Worm (Caenorhabditis elegans) whole organism, L1 larva: Measurements from ENCODE around the gene C29A12.22.

ENCODE experiments used
- C16A3.4 ChIP-seq: fragments of 150-350 bp; optimal IDR thresholded peaks from 2 replicates; lab custom pipeline; 2014; ENCODE audit warnings: missing biosample characterization, missing genetic modification characterization
- C34B4.2 ChIP-seq: sonication (generic microtip); optimal IDR thresholded peaks from 2 replicates; lab custom pipeline; 2017; ENCODE audit warnings: mild to moderate bottlenecking, missing genetic modification characterization, missing compliant biosample characterization
- F16B12.6 ChIP-seq: fragments of 150-350 bp; optimal IDR thresholded peaks from 2 replicates; lab custom pipeline; 2014; ENCODE audit warnings: missing biosample characterization, missing genetic modification characterization
- aly-2 ChIP-seq: fragments of 150-350 bp; optimal IDR thresholded peaks from 2 replicates; lab custom pipeline; 2014; ENCODE audit warnings: missing biosample characterization, missing genetic modification characterization
- ama-1 ChIP-seq: fragments of 150-350 bp; optimal IDR thresholded peaks from 2 replicates; lab custom pipeline; 2014
- blmp-1 ChIP-seq: fragments of 150-350 bp; optimal IDR thresholded peaks from 2 replicates; lab custom pipeline; 2014; ENCODE audit warnings: missing biosample characterization, missing genetic modification characterization
- ceh-63 ChIP-seq: fragments of 200-800 bp; sonication (Bioruptor generic); optimal IDR thresholded peaks from 2 replicates; lab custom pipeline; 2018; ENCODE audit warnings: mild to moderate bottlenecking, missing genetic modification characterization, missing compliant biosample characterization
- ceh-8 ChIP-seq: fragments of 200-800 bp; sonication (Bioruptor generic); optimal IDR thresholded peaks from 2 replicates; lab custom pipeline; 2018; ENCODE audit warnings: mild to moderate bottlenecking, missing genetic modification characterization, moderate library complexity, missing compliant biosample characterization
- ceh-82 ChIP-seq, 3 experiments: fragments of 150-350 bp in 1 of 3; sonication (generic microtip) in 2 of 3; optimal IDR thresholded peaks; 2 replicates each; lab custom pipeline; 2014 to 2017; ENCODE audit warnings: missing biosample characterization in 3 of 3, missing genetic modification characterization in 3 of 3
- ceh-88 ChIP-seq: fragments of 200-800 bp; sonication (Bioruptor generic); IDR thresholded peaks from 2 replicates; pipeline ENCODE4 v1.3.6; 2022; ENCODE audit warnings: missing genetic modification characterization, missing compliant biosample characterization
- ceh-90 ChIP-seq: sonication (generic microtip); optimal IDR thresholded peaks from 2 replicates; lab custom pipeline; 2016; ENCODE audit warnings: missing genetic modification characterization, missing compliant biosample characterization
- ces-1 ChIP-seq: fragments of 150-350 bp; optimal IDR thresholded peaks from 2 replicates; lab custom pipeline; 2014; ENCODE audit warnings: missing biosample characterization, missing genetic modification reagents, missing genetic modification characterization
- egl-27 ChIP-seq, 2 experiments: fragments of 150-350 bp in 1 of 2; sonication (generic microtip); optimal IDR thresholded peaks; 3 replicates each; lab custom pipeline; 2017 to 2018; ENCODE audit warnings: missing biosample characterization in 2 of 2, missing genetic modification characterization in 2 of 2, missing genetic modification reagents in 2 of 2
- elt-2 ChIP-seq: sonication (generic microtip); optimal IDR thresholded peaks from 2 replicates; lab custom pipeline; 2016; ENCODE audit warnings: missing genetic modification characterization, mild to moderate bottlenecking, inconsistent platforms, missing compliant biosample characterization, missing genetic modification reagents
- ets-5 ChIP-seq: fragments of 200-800 bp; sonication (Bioruptor generic); IDR thresholded peaks from 2 replicates; pipeline ENCODE4 v1.3.6; 2022; ENCODE audit warnings: missing genetic modification characterization, missing compliant biosample characterization
- fkh-10 ChIP-seq: sonication (generic microtip); optimal IDR thresholded peaks from 2 replicates; lab custom pipeline; 2017; ENCODE audit warnings: missing biosample characterization, missing genetic modification reagents, missing genetic modification characterization
- fkh-4 ChIP-seq: sonication (generic microtip); optimal IDR thresholded peaks from 2 replicates; lab custom pipeline; 2016; ENCODE audit warnings: missing compliant biosample characterization, missing genetic modification characterization, borderline replicate concordance
- fkh-8 ChIP-seq: sonication (generic microtip); optimal IDR thresholded peaks from 2 replicates; lab custom pipeline; 2016; ENCODE audit warnings: mild to moderate bottlenecking, missing genetic modification characterization, missing compliant biosample characterization
- hlh-17 ChIP-seq: fragments of 200-800 bp; sonication (Bioruptor generic); optimal IDR thresholded peaks from 2 replicates; lab custom pipeline; 2018; ENCODE audit warnings: missing genetic modification characterization, mild to moderate bottlenecking, missing compliant biosample characterization, moderate library complexity, borderline replicate concordance
- hlh-4 ChIP-seq: sonication (generic microtip); optimal IDR thresholded peaks from 2 replicates; lab custom pipeline; 2016; ENCODE audit warnings: mild to moderate bottlenecking, missing genetic modification characterization, missing compliant biosample characterization
- irx-1 ChIP-seq: sonication (generic microtip); optimal IDR thresholded peaks from 2 replicates; lab custom pipeline; 2016; ENCODE audit warnings: missing genetic modification characterization, missing compliant biosample characterization
- isw-1 ChIP-seq: fragments of 200-800 bp; sonication (Bioruptor generic); IDR thresholded peaks from 2 replicates; pipeline ENCODE4 v1.3.6; 2022; ENCODE audit warnings: missing genetic modification characterization, missing compliant biosample characterization
- lin-13 ChIP-seq: fragments of 150-350 bp; optimal IDR thresholded peaks from 2 replicates; lab custom pipeline; 2014; ENCODE audit warnings: missing biosample characterization, missing genetic modification reagents, missing genetic modification characterization
- lir-3 ChIP-seq: sonication (generic microtip); optimal IDR thresholded peaks from 2 replicates; lab custom pipeline; 2016; ENCODE audit warnings: mild to moderate bottlenecking, missing genetic modification characterization, moderate library complexity, missing compliant biosample characterization; ENCODE audit not compliant: poor library complexity
- lsy-2 ChIP-seq, 2 experiments: fragments of 150-350 bp; optimal IDR thresholded peaks; 2 replicates each; lab custom pipeline; 2014; ENCODE audit warnings: missing biosample characterization in 2 of 2, missing genetic modification characterization in 2 of 2
- nhr-11 ChIP-seq: fragments of 150-350 bp; optimal IDR thresholded peaks from 2 replicates; lab custom pipeline; 2014; ENCODE audit warnings: missing biosample characterization, missing genetic modification characterization
- nhr-12 ChIP-seq: sonication (generic microtip); optimal IDR thresholded peaks from 2 replicates; lab custom pipeline; 2017; ENCODE audit warnings: missing biosample characterization, missing genetic modification characterization
- nhr-19 ChIP-seq: fragments of 200-800 bp; sonication (Bioruptor generic); conservative IDR thresholded peaks from 2 replicates; pipeline ENCODE4 v1.3.6; 2022; ENCODE audit warnings: missing genetic modification characterization, missing compliant biosample characterization
- nhr-237 ChIP-seq: fragments of 150-350 bp; optimal IDR thresholded peaks from 2 replicates; lab custom pipeline; 2014; ENCODE audit warnings: missing biosample characterization, missing genetic modification characterization
- nhr-28 ChIP-seq: fragments of 150-350 bp; optimal IDR thresholded peaks from 2 replicates; lab custom pipeline; 2014; ENCODE audit warnings: missing biosample characterization, missing genetic modification characterization
- nhr-47 ChIP-seq: sonication (generic microtip); optimal IDR thresholded peaks from 2 replicates; lab custom pipeline; 2016; ENCODE audit warnings: mild to moderate bottlenecking, missing genetic modification characterization, moderate library complexity, missing compliant biosample characterization
- nhr-71 ChIP-seq: sonication (generic microtip); optimal IDR thresholded peaks from 2 replicates; lab custom pipeline; 2016; ENCODE audit warnings: mild to moderate bottlenecking, missing genetic modification characterization, moderate library complexity, missing compliant biosample characterization
- nhr-76 ChIP-seq: sonication (generic microtip); optimal IDR thresholded peaks from 2 replicates; lab custom pipeline; 2017; ENCODE audit warnings: missing biosample characterization, missing genetic modification characterization
- nhr-77 ChIP-seq: fragments of 150-350 bp; optimal IDR thresholded peaks from 2 replicates; lab custom pipeline; 2014; ENCODE audit warnings: missing biosample characterization, missing genetic modification characterization
- nhr-90 ChIP-seq: sonication (generic microtip); optimal IDR thresholded peaks from 2 replicates; lab custom pipeline; 2016; ENCODE audit warnings: mild to moderate bottlenecking, missing genetic modification characterization, missing compliant biosample characterization; ENCODE audit not compliant: poor library complexity
- pag-3 ChIP-seq: sonication (generic microtip); optimal IDR thresholded peaks from 2 replicates; lab custom pipeline; 2017; ENCODE audit warnings: missing genetic modification characterization, mild to moderate bottlenecking, missing compliant biosample characterization, antibody characterized with exemption, borderline replicate concordance; ENCODE audit not compliant: insufficient read depth
- pax-3 ChIP-seq: fragments of 200-800 bp; sonication (Bioruptor generic); optimal IDR thresholded peaks from 2 replicates; lab custom pipeline; 2018; ENCODE audit warnings: mild to moderate bottlenecking, missing genetic modification characterization, moderate library complexity, missing compliant biosample characterization
- pqm-1 ChIP-seq: sonication (generic microtip); optimal IDR thresholded peaks from 3 replicates; lab custom pipeline; 2017; ENCODE audit warnings: missing biosample characterization, missing genetic modification characterization
- skn-1 ChIP-seq: fragments of 150-350 bp; optimal IDR thresholded peaks from 2 replicates; lab custom pipeline; 2014; ENCODE audit warnings: missing biosample characterization, missing genetic modification characterization
- snu-23 ChIP-seq: sonication (generic microtip); optimal IDR thresholded peaks from 2 replicates; lab custom pipeline; 2016; ENCODE audit warnings: missing genetic modification characterization, missing compliant biosample characterization
- swsn-7 ChIP-seq: sonication (generic microtip); optimal IDR thresholded peaks from 2 replicates; lab custom pipeline; 2016; ENCODE audit warnings: missing genetic modification characterization, missing compliant biosample characterization
- tbx-2 ChIP-seq: sonication (generic microtip); optimal IDR thresholded peaks from 2 replicates; lab custom pipeline; 2016; ENCODE audit warnings: missing genetic modification characterization, missing compliant biosample characterization
- unc-130 ChIP-seq: fragments of 150-350 bp; optimal IDR thresholded peaks from 2 replicates; lab custom pipeline; 2017; ENCODE audit warnings: missing biosample characterization, missing genetic modification characterization, inconsistent platforms
- unc-62 ChIP-seq: fragments of 150-350 bp; optimal IDR thresholded peaks from 2 replicates; lab custom pipeline; 2014; ENCODE audit warnings: missing biosample characterization, missing genetic modification reagents, missing genetic modification characterization
- unc-86 ChIP-seq: sonication (generic microtip); optimal IDR thresholded peaks from 2 replicates; lab custom pipeline; 2016; ENCODE audit warnings: missing genetic modification characterization, missing compliant biosample characterization
- unc-98 ChIP-seq: fragments of 200-800 bp; sonication (Bioruptor generic); IDR thresholded peaks from 2 replicates; pipeline ENCODE4 v1.3.6; 2022; ENCODE audit warnings: missing genetic modification characterization, missing compliant biosample characterization
- zag-1 ChIP-seq: fragments of 150-350 bp; optimal IDR thresholded peaks from 2 replicates; lab custom pipeline; 2014; ENCODE audit warnings: missing biosample characterization, missing genetic modification characterization
- zip-4 ChIP-seq: fragments of 200-800 bp; sonication (Bioruptor generic); optimal IDR thresholded peaks from 2 replicates; lab custom pipeline; 2018; ENCODE audit warnings: mild to moderate bottlenecking, missing genetic modification characterization, moderate library complexity, missing compliant biosample characterization
- ztf-11 ChIP-seq, 2 experiments: sonication (generic microtip); optimal IDR thresholded peaks; 2 replicates each; lab custom pipeline; 2016 to 2017; ENCODE audit warnings: missing genetic modification characterization in 2 of 2, missing biosample characterization in 1 of 2, missing compliant biosample characterization in 1 of 2

The C29A12.22 gene

ce11 chrV:10804374-10804773, 7.5 kb upstream of the C29A12.22 start, which contains the start of gene secs-1:
Gene secs-1, minus strand, starts transcription at chrV:10804474.
- TF ChIP-seq zip-4 (GFP tag; lab: Kevin White, UChicago) (no peak), blmp-1 (tag; lab: Kevin White, UChicago) (no peak), fkh-4 (tag; lab: Kevin White, UChicago) (no peak), nhr-19 (GFP tag; lab: Robert Waterston, UW) (no peak), aly-2 (tag; lab: Kevin White, UChicago) (no peak), nhr-237 (tag; lab: Kevin White, UChicago) (no peak), lsy-2 (tag; optimal IDR thresholded peaks at IDR 0.05; lab: Kevin White, UChicago) (no peak), swsn-7 (tag; lab: Kevin White, UChicago) (no peak), F16B12.6 (tag; lab: Kevin White, UChicago) (no peak), hlh-4 (tag; lab: Kevin White, UChicago) (no peak), egl-27 (tag; optimal IDR thresholded peaks at IDR 0.05; lab: Kevin White, UChicago) (no peak), hlh-17 (GFP tag; lab: Kevin White, UChicago) (no peak), fkh-8 (tag; lab: Kevin White, UChicago) (no peak), lin-13 (GFP tag; lab: Kevin White, UChicago) (no peak), nhr-47 (tag; lab: Kevin White, UChicago) (no peak), isw-1 (GFP tag; lab: Robert Waterston, UW) (no peak), unc-62 (no peak), nhr-12 (tag; lab: Kevin White, UChicago) (no peak)

- no peak for TF ChIP-seq C16A3.4
- no peak for TF ChIP-seq ceh-8 (GFP tag; lab: Kevin White, UChicago)
- TF ChIP-seq nhr-77: no peak
- no peak for TF ChIP-seq ama-1 (lab: Kevin White, UChicago)
- TF ChIP-seq unc-130 (tag; lab: Kevin White, UChicago): no peak
- no peak for TF ChIP-seq elt-2
- TF ChIP-seq pax-3: no peak
- TF ChIP-seq nhr-11 (tag; lab: Kevin White, UChicago): no peak
- TF ChIP-seq zag-1 (tag; lab: Kevin White, UChicago): no peak
- TF ChIP-seq ztf-11 (tag; optimal IDR thresholded peaks at IDR 0.05; lab: Kevin White, UChicago): no peak
- TF ChIP-seq pag-3 (tag; lab: Kevin White, UChicago): no peak
- TF ChIP-seq unc-98 (GFP tag; lab: Robert Waterston, UW): no peak
- TF ChIP-seq snu-23: no peak
- TF ChIP-seq fkh-4 (tag; lab: Kevin White, UChicago): no peak
- TF ChIP-seq nhr-76 (tag; lab: Kevin White, UChicago): no peak
- TF ChIP-seq ceh-63 (GFP tag; lab: Kevin White, UChicago): no peak
- no peak for TF ChIP-seq F16B12.6 (tag; lab: Kevin White, UChicago)
- no peak for TF ChIP-seq nhr-28
- TF ChIP-seq, all 84 proteins: peak for 0
Measured at ce11 chrV:10805934-10806333, 5.9 kb upstream of the C29A12.22 start, which contains the start of gene prp-38. Gene prp-38, minus strand, starts transcription at chrV:10806034.

ce11 chrV:10807862-10808327, 4.0 kb upstream of the C29A12.22 start, which contains the start of gene plrg-1:
Gene plrg-1, minus strand, starts transcription at chrV:10807912.
- peak; percentile 90 for TF ChIP-seq skn-1
- peak; percentile 89 for TF ChIP-seq nhr-90 (tag; lab: Kevin White, UChicago)
- TF ChIP-seq fkh-4 (tag; lab: Kevin White, UChicago): peak; percentile 45
- TF ChIP-seq pqm-1 (tag; lab: Kevin White, UChicago): no peak
- peak in 1 of 2 experiments; percentile 77 for TF ChIP-seq ztf-11 (tag; optimal IDR thresholded peaks at IDR 0.05; lab: Kevin White, UChicago)
- TF ChIP-seq unc-86 (tag; lab: Kevin White, UChicago): peak; percentile 82
- peak; percentile 14 for TF ChIP-seq ces-1 (GFP tag; lab: Kevin White, UChicago)
- no peak for TF ChIP-seq ets-5
- peak; percentile 41 for TF ChIP-seq fkh-10 (GFP tag; lab: Kevin White, UChicago)
- TF ChIP-seq swsn-7 (tag; lab: Kevin White, UChicago): peak; percentile 91
- TF ChIP-seq lir-3 (tag; lab: Kevin White, UChicago): peak; percentile 83
- TF ChIP-seq tbx-2 (tag; lab: Kevin White, UChicago): peak; percentile 89
- no peak for TF ChIP-seq hlh-17 (GFP tag; lab: Kevin White, UChicago)
- peak; percentile 75 for TF ChIP-seq irx-1 (tag; lab: Kevin White, UChicago)
- peak; percentile 51 for TF ChIP-seq ceh-90 (tag; lab: Kevin White, UChicago)
- peak; percentile 94 for TF ChIP-seq nhr-71 (tag; lab: Kevin White, UChicago)
- TF ChIP-seq ceh-82 (tag; optimal IDR thresholded peaks at IDR 0.05; lab: Kevin White, UChicago): peak; percentile 69 to 89 (median 84)
- TF ChIP-seq nhr-12 (tag; lab: Kevin White, UChicago): no peak
- peak; percentile 69 for TF ChIP-seq nhr-77
- peak; percentile 68 for TF ChIP-seq ceh-88 (GFP tag; lab: Robert Waterston, UW)
- no peak for TF ChIP-seq C34B4.2 (tag; lab: Kevin White, UChicago)
